Worm (Caenorhabditis elegans): Measurements from ENCODE around the gene C40C9.3.

ce11 chrX:13665447-13665846 lies 18.0 kb downstream of the C40C9.3 start:
- peak; percentile 97 for TF ChIP-seq die-1 (tag; optimal IDR thresholded peaks at IDR 0.05)
- TF ChIP-seq Y53G8AR.9 (GFP tag; conservative IDR thresholded peaks at IDR 0.05): peak; percentile 74; the same call in 1 of the 2 replicates
- TF ChIP-seq mes-4 (tag; optimal IDR thresholded peaks at IDR 0.05): peak; percentile 94
- TF ChIP-seq F22D6.2 (tag; optimal IDR thresholded peaks at IDR 0.05): peak; percentile 75
- no peak for TF ChIP-seq madf-8 (GFP tag; conservative IDR thresholded peaks at IDR 0.05)
- no peak for TF ChIP-seq efl-1 (GFP tag; optimal IDR thresholded peaks at IDR 0.05)

Data from whole organism, young adult.